Fruit fly (Drosophila melanogaster) whole organism, embryonic: ENCODE results near the gene Rbcn-3B.
A peak's percentile ranks its signal among the peaks of the same experiment; 100 is the strongest.

Experiments used
- ATbp ChIP-seq: fragments of 200-800 bp; sonication (Bioruptor generic); optimal IDR thresholded peaks from 2 replicates; lab custom pipeline; 2017; ENCODE audit warnings: missing biosample characterization, mild to moderate bottlenecking, missing genetic modification characterization, missing genetic modification reagents
- B-H2 ChIP-seq: fragments of 200-800 bp; sonication (Bioruptor generic); optimal IDR thresholded peaks from 2 replicates; lab custom pipeline; 2018; ENCODE audit warnings: missing biosample characterization, mild to moderate bottlenecking, missing genetic modification characterization
- CG10274 ChIP-seq: fragments of 200-800 bp; sonication (Bioruptor generic); optimal IDR thresholded peaks from 3 replicates; lab custom pipeline; 2017; ENCODE audit warnings: missing biosample characterization, mild to moderate bottlenecking, missing genetic modification characterization
- CG10959 ChIP-seq: fragments of 200-800 bp; sonication (Bioruptor generic); IDR thresholded peaks from 2 replicates; pipeline ENCODE4 v1.3.6; 2022; ENCODE audit warnings: missing biosample characterization, missing genetic modification characterization
- CG12236 ChIP-seq: fragments of 200-800 bp; sonication (Bioruptor generic); optimal IDR thresholded peaks from 2 replicates; lab custom pipeline; 2016; ENCODE audit warnings: missing biosample characterization, missing genetic modification characterization
- CG12942 ChIP-seq: fragments of 200-800 bp; sonication (Bioruptor generic); optimal IDR thresholded peaks from 3 replicates; lab custom pipeline; 2016; ENCODE audit warnings: missing biosample characterization, missing genetic modification characterization
- CG13123 ChIP-seq: fragments of 200-800 bp; sonication (Bioruptor generic); optimal IDR thresholded peaks from 2 replicates; lab custom pipeline; 2016; ENCODE audit warnings: missing biosample characterization, missing genetic modification characterization
- CG14014 ChIP-seq: fragments of 200-800 bp; sonication (Bioruptor generic); IDR thresholded peaks from 2 replicates; pipeline ENCODE4 v1.3.6; 2022; ENCODE audit warnings: missing biosample characterization, missing genetic modification characterization
- CG30020 ChIP-seq: fragments of 200-800 bp; optimal IDR thresholded peaks from 2 replicates; lab custom pipeline; 2019; ENCODE audit warnings: missing biosample characterization, mild to moderate bottlenecking, missing genetic modification characterization, moderate library complexity
- CG30403 ChIP-seq: fragments of 200-800 bp; sonication (Bioruptor generic); optimal IDR thresholded peaks from 3 replicates; lab custom pipeline; 2016; ENCODE audit warnings: missing biosample characterization, missing genetic modification characterization
- CG34224 ChIP-seq: fragments of 200-800 bp; sonication (Bioruptor generic); IDR thresholded peaks from 3 replicates; pipeline ENCODE4 v1.3.6; 2022; ENCODE audit warnings: missing biosample characterization, missing genetic modification characterization; ENCODE audit not compliant: partially characterized antibody
- CG34422 ChIP-seq: fragments of 200-800 bp; sonication (Bioruptor generic); IDR thresholded peaks from 3 replicates; pipeline ENCODE4 v1.3.6; 2022; ENCODE audit warnings: missing biosample characterization, missing genetic modification characterization
- CG6254 ChIP-seq: fragments of 200-800 bp; sonication (Bioruptor generic); optimal IDR thresholded peaks from 3 replicates; lab custom pipeline; 2017; ENCODE audit warnings: mild to moderate bottlenecking, missing biosample characterization, missing genetic modification reagents, missing genetic modification characterization
- CG7745 ChIP-seq: fragments of 200-800 bp; sonication (Bioruptor generic); optimal IDR thresholded peaks from 2 replicates; lab custom pipeline; 2018; ENCODE audit warnings: missing biosample characterization, mild to moderate bottlenecking, missing genetic modification characterization, moderate library complexity
- CG7786 ChIP-seq: fragments of 200-800 bp; sonication (Bioruptor generic); optimal IDR thresholded peaks from 2 replicates; lab custom pipeline; 2016; ENCODE audit warnings: missing biosample characterization, missing genetic modification characterization
- CG8290 ChIP-seq, 3 experiments: fragments of 200-800 bp; sonication (Bioruptor generic); optimal IDR thresholded peaks; 2 replicates each; lab custom pipeline; 2016 to 2019; ENCODE audit warnings: missing biosample characterization in 3 of 3, missing genetic modification characterization in 3 of 3, mild to moderate bottlenecking in 2 of 3, moderate library complexity in 1 of 3
- CG8388 ChIP-seq: fragments of 200-800 bp; sonication (Bioruptor generic); optimal IDR thresholded peaks from 2 replicates; lab custom pipeline; 2019; ENCODE audit warnings: missing biosample characterization, mild to moderate bottlenecking, missing genetic modification characterization, moderate library complexity
- CHES-1-like ChIP-seq: fragments of 200-800 bp; sonication (Bioruptor generic); optimal IDR thresholded peaks from 2 replicates; lab custom pipeline; 2016; ENCODE audit warnings: missing biosample characterization, missing genetic modification characterization
- D19B ChIP-seq: fragments of 200-800 bp; sonication (Bioruptor generic); optimal IDR thresholded peaks from 2 replicates; lab custom pipeline; 2017; ENCODE audit warnings: missing biosample characterization, mild to moderate bottlenecking, missing genetic modification characterization
- Dek ChIP-seq: fragments of 200-800 bp; sonication (Bioruptor generic); optimal IDR thresholded peaks from 3 replicates; lab custom pipeline; 2019; ENCODE audit warnings: missing biosample characterization, mild to moderate bottlenecking, missing genetic modification characterization, moderate library complexity
- Dp ChIP-seq: fragments of 200-800 bp; sonication (Bioruptor generic); optimal IDR thresholded peaks from 2 replicates; lab custom pipeline; 2018; ENCODE audit warnings: missing biosample characterization, mild to moderate bottlenecking, missing genetic modification characterization, moderate library complexity
- Gsc ChIP-seq: fragments of 200-800 bp; sonication (Bioruptor generic); IDR thresholded peaks from 2 replicates; pipeline ENCODE4 v1.3.6; 2022; ENCODE audit warnings: missing biosample characterization, missing genetic modification characterization
- HmgD ChIP-seq: fragments of 200-800 bp; sonication (Bioruptor generic); optimal IDR thresholded peaks from 3 replicates; lab custom pipeline; 2016; ENCODE audit warnings: missing biosample characterization, missing genetic modification characterization
- HmgZ ChIP-seq: fragments of 200-800 bp; sonication (Bioruptor generic); optimal IDR thresholded peaks from 2 replicates; lab custom pipeline; 2018; ENCODE audit warnings: missing biosample characterization, mild to moderate bottlenecking, missing genetic modification characterization
- NC2β ChIP-seq: fragments of 200-800 bp; sonication (Bioruptor generic); optimal IDR thresholded peaks from 2 replicates; lab custom pipeline; 2016; ENCODE audit warnings: missing biosample characterization, missing genetic modification characterization
- Ravus ChIP-seq: fragments of 200-800 bp; sonication (Bioruptor generic); IDR thresholded peaks from 2 replicates; pipeline ENCODE4 v1.3.6; 2022; ENCODE audit warnings: missing biosample characterization, missing genetic modification characterization
- Rx ChIP-seq: fragments of 200-800 bp; sonication (Bioruptor generic); IDR thresholded peaks from 2 replicates; pipeline ENCODE4 v1.3.6; 2022; ENCODE audit warnings: missing biosample characterization, missing genetic modification characterization
- Sox100B ChIP-seq: fragments of 200-800 bp; sonication (Bioruptor generic); optimal IDR thresholded peaks from 3 replicates; lab custom pipeline; 2018; ENCODE audit warnings: missing biosample characterization, mild to moderate bottlenecking, missing genetic modification characterization
- Sry-β ChIP-seq: fragments of 200-800 bp; sonication (Bioruptor generic); optimal IDR thresholded peaks from 2 replicates; lab custom pipeline; 2018; ENCODE audit warnings: missing biosample characterization, mild to moderate bottlenecking, missing genetic modification characterization, moderate library complexity
- ac ChIP-seq: fragments of 200-800 bp; sonication (Bioruptor generic); optimal IDR thresholded peaks from 3 replicates; lab custom pipeline; 2017; ENCODE audit warnings: missing biosample characterization, mild to moderate bottlenecking, missing genetic modification characterization
- al ChIP-seq: fragments of 200-800 bp; sonication (Bioruptor generic); IDR thresholded peaks from 2 replicates; pipeline ENCODE4 v1.3.6; 2022; ENCODE audit warnings: missing biosample characterization, missing genetic modification characterization
- ap ChIP-seq: fragments of 200-800 bp; sonication (Bioruptor generic); IDR thresholded peaks from 2 replicates; pipeline ENCODE4 v1.3.6; 2022; ENCODE audit warnings: missing biosample characterization, missing genetic modification characterization
- hb ChIP-seq: fragments of 200-800 bp; sonication (Bioruptor generic); IDR thresholded peaks from 3 replicates; pipeline ENCODE4 v1.3.6; 2022; ENCODE audit warnings: missing biosample characterization, missing genetic modification characterization; ENCODE audit not compliant: partially characterized antibody
- kah ChIP-seq: fragments of 200-800 bp; sonication (Bioruptor generic); optimal IDR thresholded peaks from 2 replicates; lab custom pipeline; 2018; ENCODE audit warnings: missing biosample characterization, mild to moderate bottlenecking, missing genetic modification characterization
- kay ChIP-seq: fragments of 200-800 bp; sonication (Bioruptor generic); optimal IDR thresholded peaks from 2 replicates; lab custom pipeline; 2016; ENCODE audit warnings: missing biosample characterization, missing genetic modification characterization
- klu ChIP-seq: fragments of 200-800 bp; sonication (Bioruptor generic); IDR thresholded peaks from 2 replicates; pipeline ENCODE4 v1.3.6; 2022; ENCODE audit warnings: missing biosample characterization, missing genetic modification characterization
- knrl ChIP-seq: fragments of 200-800 bp; sonication (Bioruptor generic); IDR thresholded peaks from 3 replicates; pipeline ENCODE4 v1.3.6; 2022; ENCODE audit warnings: missing biosample characterization, missing genetic modification characterization; ENCODE audit not compliant: partially characterized antibody
- lbe ChIP-seq: fragments of 200-800 bp; sonication (Bioruptor generic); optimal IDR thresholded peaks from 2 replicates; lab custom pipeline; 2016; ENCODE audit warnings: missing biosample characterization, mild to moderate bottlenecking, missing genetic modification characterization
- mirr ChIP-seq: fragments of 200-800 bp; sonication (Bioruptor generic); optimal IDR thresholded peaks from 3 replicates; lab custom pipeline; 2018; ENCODE audit warnings: missing biosample characterization, mild to moderate bottlenecking, missing genetic modification characterization
- nerfin-1 ChIP-seq: fragments of 200-800 bp; sonication (Bioruptor generic); optimal IDR thresholded peaks from 3 replicates; lab custom pipeline; 2019; ENCODE audit warnings: missing biosample characterization, mild to moderate bottlenecking, missing genetic modification characterization, moderate library complexity
- otp ChIP-seq: fragments of 200-800 bp; sonication (Bioruptor generic); IDR thresholded peaks from 3 replicates; pipeline ENCODE4, ENCODE4 v1.3.6; 2022; ENCODE audit warnings: missing biosample characterization, missing genetic modification characterization
- prd ChIP-seq, 3 experiments: fragments of >200 bp in 2 of 3; fragments of 200-800 bp in 1 of 3; sonication (Bioruptor generic) in 1 of 3; optimal IDR thresholded peaks in 2 of 3; IDR thresholded peaks in 1 of 3; 2 replicates in 2 of 3; 3 replicates in 1 of 3; pipeline versions ENCODE4 v1.3.6 to Lab custom; 2017 to 2022; ENCODE audit warnings: missing biosample characterization in 1 of 3, missing genetic modification characterization in 1 of 3
- sd ChIP-seq: fragments of 200-800 bp; sonication (Bioruptor generic); optimal IDR thresholded peaks from 3 replicates; lab custom pipeline; 2018; ENCODE audit warnings: missing biosample characterization, mild to moderate bottlenecking, missing genetic modification characterization, moderate library complexity
- sens-2 ChIP-seq: fragments of 200-800 bp; sonication (Bioruptor generic); IDR thresholded peaks from 2 replicates; pipeline ENCODE4 v1.3.6; 2022; ENCODE audit warnings: missing biosample characterization, missing genetic modification characterization
- so ChIP-seq: fragments of 200-800 bp; sonication (Bioruptor generic); IDR thresholded peaks from 3 replicates; pipeline ENCODE4 v1.3.6; 2022; ENCODE audit warnings: missing biosample characterization, missing genetic modification characterization
- ssp ChIP-seq: fragments of 200-800 bp; sonication (Bioruptor generic); IDR thresholded peaks from 2 replicates; pipeline ENCODE4 v1.3.6; 2022; ENCODE audit warnings: missing biosample characterization, missing genetic modification characterization
- tup ChIP-seq: fragments of 200-800 bp; sonication (Bioruptor generic); optimal IDR thresholded peaks from 2 replicates; lab custom pipeline; 2016; ENCODE audit warnings: missing biosample characterization, mild to moderate bottlenecking, missing genetic modification characterization, moderate library complexity
- z ChIP-seq: fragments of 200-800 bp; sonication (Bioruptor generic); IDR thresholded peaks from 3 replicates; pipeline ENCODE4 v1.3.6; 2022; ENCODE audit warnings: missing biosample characterization, missing genetic modification characterization
- zfh2 ChIP-seq: fragments of 200-800 bp; sonication (Bioruptor generic); optimal IDR thresholded peaks from 2 replicates; lab custom pipeline; 2016; ENCODE audit warnings: missing biosample characterization, missing genetic modification characterization

Gene Rbcn-3B

DNA sequence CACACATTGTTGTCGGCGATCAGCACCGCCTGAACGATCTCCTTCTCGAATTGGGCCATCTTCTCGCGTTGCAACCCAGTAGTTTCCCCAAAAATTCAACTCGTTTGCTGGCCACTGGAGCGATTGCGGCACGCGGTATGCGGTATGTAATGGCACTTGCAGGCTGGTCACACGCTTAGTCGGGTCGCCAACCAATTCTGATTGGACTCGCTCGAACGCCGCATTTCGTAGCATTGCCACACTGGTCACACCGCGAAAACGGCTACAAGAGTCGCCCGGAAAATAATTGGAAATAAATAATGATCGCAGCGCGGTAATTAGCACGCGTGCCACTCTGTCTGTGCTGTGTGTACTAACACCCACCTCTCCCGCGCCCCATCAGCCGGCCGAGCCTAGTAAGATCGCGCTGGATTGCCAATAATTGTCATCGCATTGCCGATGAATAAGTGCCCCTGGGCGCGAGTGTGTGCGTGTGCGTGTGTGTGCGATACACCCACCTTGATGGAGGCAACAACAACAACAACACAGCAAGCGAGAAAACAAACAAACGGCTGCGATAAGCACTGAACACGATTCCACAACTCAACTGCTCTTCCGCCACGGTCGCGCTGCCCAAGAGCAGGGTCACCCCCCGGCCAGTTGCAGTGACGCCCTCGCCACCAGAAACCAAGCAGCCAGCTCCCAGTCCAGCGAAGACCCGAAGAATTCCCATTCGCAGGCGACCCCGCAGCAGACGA is 14.2 kb downstream of the Rbcn-3B start, which contains the start of the genes eIF2Bepsilon and Ocrl (continued):
- TF ChIP-seq CG10274 (GFP tag; lab: Kevin White, UChicago) (peak; percentile 59), HmgZ (peak; percentile 82), CHES-1-like (GFP tag; lab: Kevin White, UChicago) (peak; percentile 34), CG30020 (tag; lab: Kevin White, UChicago) (no peak), kah (GFP tag; lab: Kevin White, UChicago) (peak; percentile 38), Sry-β (GFP tag; lab: Kevin White, UChicago) (no peak), klu (GFP tag; lab: Robert Waterston, UW) (no peak), prd (optimal IDR thresholded peaks at IDR 0.05; lab: Kevin White, UChicago) (no peak), prd (GFP tag; IDR thresholded peaks at IDR 0.05; lab: Robert Waterston, UW) (no peak), sd (tag; lab: Kevin White, UChicago) (no peak), Dp (GFP tag; lab: Kevin White, UChicago) (peak; percentile 55), D19B (GFP tag; lab: Kevin White, UChicago) (no peak), z (no peak), Ravus (no peak), CG14014 (GFP tag; lab: Robert Waterston, UW) (no peak), CG12236 (GFP tag; lab: Kevin White, UChicago) (no peak), CG7786 (GFP tag; lab: Kevin White, UChicago) (no peak), tup (GFP tag; lab: Kevin White, UChicago) (no peak), CG34224 (GFP tag; lab: Robert Waterston, UW) (no peak), Rx (no peak), CG12942 (GFP tag; lab: Kevin White, UChicago) (no peak), B-H2 (GFP tag; lab: Kevin White, UChicago) (no peak), CG10959 (GFP tag; lab: Robert Waterston, UW) (no peak), CG34422 (GFP tag; lab: Robert Waterston, UW) (peak; percentile 48; the same call in 1 of the 3 replicates), otp (GFP tag; lab: Robert Waterston, UW) (no peak), ac (no peak), kay (GFP tag; lab: Kevin White, UChicago) (peak; percentile 27), ssp (GFP tag; lab: Robert Waterston, UW) (no peak), CG8388 (GFP tag; lab: Kevin White, UChicago) (no peak), nerfin-1 (tag; lab: Kevin White, UChicago) (peak; percentile 49), so (GFP tag; lab: Robert Waterston, UW) (no peak), mirr (GFP tag; lab: Kevin White, UChicago) (peak; percentile 33), zfh2 (no peak), ap (no peak), CG30403 (GFP tag; lab: Kevin White, UChicago) (peak; percentile 4), HmgD (GFP tag; lab: Kevin White, UChicago) (peak; percentile 73), sens-2 (GFP tag; lab: Robert Waterston, UW) (no peak), al (GFP tag; lab: Robert Waterston, UW) (no peak), CG8290 (GFP tag; optimal IDR thresholded peaks at IDR 0.05; lab: Kevin White, UChicago) (no peak), CG8290 (tag; optimal IDR thresholded peaks at IDR 0.05; lab: Kevin White, UChicago) (no peak), ATbp (no peak), Sox100B (GFP tag; lab: Kevin White, UChicago) (no peak), CG6254 (GFP tag; lab: Kevin White, UChicago) (no peak), knrl (0 out of 3 replicates have a peak, but pooled peaks have one; percentile 24), CG13123 (GFP tag; lab: Kevin White, UChicago) (no peak), lbe (no peak), Dek (tag; lab: Kevin White, UChicago) (no peak), CG7745 (tag; lab: Kevin White, UChicago) (no peak), hb (GFP tag; lab: Robert Waterston, UW) (no peak), NC2β (GFP tag; lab: Kevin White, UChicago) (no peak), Gsc (no peak)
